Worm (Caenorhabditis elegans) whole organism, L3 larva: ENCODE results near the gene F27B3.6.

Experiments
- ZK546.5 ChIP-seq: sonication (generic microtip); optimal IDR thresholded peaks from 2 replicates; lab custom pipeline; 2017; ENCODE audit warnings: missing biosample characterization, missing genetic modification characterization
- aly-2 ChIP-seq: fragments of 150-350 bp; optimal IDR thresholded peaks from 2 replicates; lab custom pipeline; 2014; ENCODE audit warnings: missing biosample characterization, missing genetic modification characterization
- ama-1 ChIP-seq: fragments of 150-350 bp; optimal IDR thresholded peaks from 2 replicates; lab custom pipeline; 2018
- ceh-16 ChIP-seq: sonication (generic microtip); optimal IDR thresholded peaks from 2 replicates; lab custom pipeline; 2017; ENCODE audit warnings: missing biosample characterization, missing genetic modification characterization
- ceh-28 ChIP-seq: fragments of 150-350 bp; optimal IDR thresholded peaks from 2 replicates; lab custom pipeline; 2014; ENCODE audit warnings: missing biosample characterization, missing genetic modification reagents, missing genetic modification characterization
- ceh-9 ChIP-seq: sonication (generic microtip); optimal IDR thresholded peaks from 2 replicates; lab custom pipeline; 2018; ENCODE audit warnings: missing biosample characterization, missing genetic modification characterization
- daf-12 ChIP-seq: fragments of 150-350 bp; optimal IDR thresholded peaks from 2 replicates; lab custom pipeline; 2014; ENCODE audit warnings: missing biosample characterization, missing genetic modification reagents, missing genetic modification characterization
- egl-27 ChIP-seq: sonication (generic microtip); optimal IDR thresholded peaks from 4 replicates; lab custom pipeline; 2017; ENCODE audit warnings: missing biosample characterization, missing genetic modification reagents, missing genetic modification characterization
- egl-5 ChIP-seq: fragments of 150-350 bp; optimal IDR thresholded peaks from 2 replicates; lab custom pipeline; 2017; ENCODE audit warnings: missing biosample characterization, missing genetic modification reagents, missing genetic modification characterization, inconsistent platforms
- elt-1 ChIP-seq: fragments of 150-350 bp; optimal IDR thresholded peaks from 2 replicates; lab custom pipeline; 2014; ENCODE audit warnings: missing biosample characterization, missing genetic modification characterization
- elt-3 ChIP-seq, 3 experiments: fragments of 150-350 bp in 1 of 3; sonication (generic microtip) in 2 of 3; optimal IDR thresholded peaks; 2 replicates in 2 of 3; 4 replicates in 1 of 3; lab custom pipeline; 2014 to 2017; ENCODE audit warnings: missing biosample characterization in 3 of 3, missing genetic modification characterization in 3 of 3
- eor-1 ChIP-seq, 2 experiments: fragments of 150-350 bp; optimal IDR thresholded peaks; 2 replicates each; lab custom pipeline; 2014 to 2018; ENCODE audit warnings: missing biosample characterization in 2 of 2, missing genetic modification characterization in 2 of 2
- fkh-10 ChIP-seq: sonication (generic microtip); optimal IDR thresholded peaks from 2 replicates; lab custom pipeline; 2017; ENCODE audit warnings: missing biosample characterization, missing genetic modification reagents, missing genetic modification characterization
- fkh-2 ChIP-seq: fragments of 150-350 bp; optimal IDR thresholded peaks from 2 replicates; lab custom pipeline; 2014; ENCODE audit warnings: missing biosample characterization, missing genetic modification reagents, missing genetic modification characterization
- hmg-11 ChIP-seq: sonication (generic microtip); optimal IDR thresholded peaks from 2 replicates; lab custom pipeline; 2016; ENCODE audit warnings: missing genetic modification characterization, missing compliant biosample characterization
- jun-1 ChIP-seq: fragments of 150-350 bp; optimal IDR thresholded peaks from 2 replicates; lab custom pipeline; 2014; ENCODE audit warnings: missing biosample characterization, missing genetic modification reagents, missing genetic modification characterization
- lin-15B ChIP-seq: fragments of 150-350 bp; optimal IDR thresholded peaks from 2 replicates; lab custom pipeline; 2014; ENCODE audit warnings: missing biosample characterization, missing genetic modification characterization
- lin-39 ChIP-seq: fragments of 150-350 bp; optimal IDR thresholded peaks from 2 replicates; lab custom pipeline; 2018; ENCODE audit warnings: missing biosample characterization, missing genetic modification reagents, missing genetic modification characterization
- mdl-1 ChIP-seq: fragments of 150-350 bp; optimal IDR thresholded peaks from 2 replicates; lab custom pipeline; 2014; ENCODE audit warnings: missing biosample characterization, missing genetic modification characterization
- nfya-1 ChIP-seq: sonication (generic microtip); optimal IDR thresholded peaks from 2 replicates; lab custom pipeline; 2017; ENCODE audit warnings: missing genetic modification characterization, mild to moderate bottlenecking, missing compliant biosample characterization, antibody characterized with exemption, moderate library complexity; ENCODE audit not compliant: insufficient read depth
- nhr-12 ChIP-seq: fragments of 150-350 bp; optimal IDR thresholded peaks from 2 replicates; lab custom pipeline; 2014; ENCODE audit warnings: missing biosample characterization, missing genetic modification characterization
- nhr-23 ChIP-seq: fragments of 150-350 bp; optimal IDR thresholded peaks from 2 replicates; lab custom pipeline; 2014; ENCODE audit warnings: missing biosample characterization, missing genetic modification reagents, missing genetic modification characterization
- nhr-237 ChIP-seq: fragments of 150-350 bp; optimal IDR thresholded peaks from 2 replicates; lab custom pipeline; 2014; ENCODE audit warnings: missing biosample characterization, missing genetic modification characterization
- nhr-25 ChIP-seq: sonication (generic microtip); optimal IDR thresholded peaks from 2 replicates; lab custom pipeline; 2017; ENCODE audit warnings: missing biosample characterization, missing genetic modification characterization
- nhr-43 ChIP-seq: sonication (generic microtip); optimal IDR thresholded peaks from 2 replicates; lab custom pipeline; 2016; ENCODE audit warnings: mild to moderate bottlenecking, missing genetic modification characterization, missing compliant biosample characterization; ENCODE audit not compliant: poor library complexity, severe bottlenecking
- nhr-76 ChIP-seq: fragments of 150-350 bp; sonication (generic microtip); optimal IDR thresholded peaks from 5 replicates; lab custom pipeline; 2014; ENCODE audit warnings: missing biosample characterization, missing genetic modification characterization
- pqm-1 ChIP-seq: fragments of 150-350 bp; optimal IDR thresholded peaks from 2 replicates; lab custom pipeline; 2017; ENCODE audit warnings: missing biosample characterization, missing genetic modification characterization, inconsistent platforms
- sea-2 ChIP-seq: fragments of 150-350 bp; sonication (generic microtip); optimal IDR thresholded peaks from 4 replicates; lab custom pipeline; 2014; ENCODE audit warnings: missing biosample characterization, missing genetic modification reagents, missing genetic modification characterization
- skn-1 ChIP-seq: fragments of 150-350 bp; optimal IDR thresholded peaks from 2 replicates; lab custom pipeline; 2014; ENCODE audit warnings: missing biosample characterization, missing genetic modification characterization
- snpc-4 ChIP-seq: fragments of 150-350 bp; optimal IDR thresholded peaks from 2 replicates; lab custom pipeline; 2014; ENCODE audit warnings: missing biosample characterization, missing genetic modification characterization
- tbx-2 ChIP-seq: sonication (generic microtip); optimal IDR thresholded peaks from 2 replicates; lab custom pipeline; 2016; ENCODE audit warnings: mild to moderate bottlenecking, missing genetic modification characterization, missing compliant biosample characterization
- unc-39 ChIP-seq: sonication (generic microtip); optimal IDR thresholded peaks from 4 replicates; lab custom pipeline; 2017; ENCODE audit warnings: missing biosample characterization, missing genetic modification characterization
- zag-1 ChIP-seq: fragments of 150-350 bp; optimal IDR thresholded peaks from 2 replicates; lab custom pipeline; 2014; ENCODE audit warnings: missing biosample characterization, missing genetic modification characterization
- ztf-11 ChIP-seq: fragments of 150-350 bp; optimal IDR thresholded peaks from 2 replicates; lab custom pipeline; 2014; ENCODE audit warnings: missing biosample characterization, missing genetic modification characterization
- ztf-4 ChIP-seq: fragments of 150-350 bp; optimal IDR thresholded peaks from 2 replicates; lab custom pipeline; 2014; ENCODE audit warnings: missing biosample characterization, missing genetic modification characterization

Gene F27B3.6

ce11 chrIII:6601073-6601472 lies 22.7 kb upstream of the F27B3.6 start, which contains the start of gene let-765:
let-765 (minus strand) TSS chrIII:6601173.
- TF ChIP-seq elt-1 (tag; lab: Kevin White, UChicago) (no peak), nhr-25 (peak; percentile 33)
- TF ChIP-seq, all 47 proteins: peak for 1

ce11 chrIII:6594069-6594468 lies 15.7 kb upstream of the F27B3.6 start:
- TF ChIP-seq jun-1 (tag; lab: Kevin White, UChicago) = no peak
- no peak for TF ChIP-seq lin-15B (tag; lab: Kevin White, UChicago)
- TF ChIP-seq nhr-237 = no peak
- TF ChIP-seq nhr-76 (tag; lab: Kevin White, UChicago) = no peak
- no peak for TF ChIP-seq pqm-1 (tag; lab: Kevin White, UChicago)
- no peak for TF ChIP-seq elt-1 (tag; lab: Kevin White, UChicago)
- TF ChIP-seq aly-2 (tag; lab: Kevin White, UChicago) = no peak
- no peak for TF ChIP-seq nhr-23 (tag; lab: Kevin White, UChicago)
- no peak for TF ChIP-seq unc-39 (tag; lab: Kevin White, UChicago)
- TF ChIP-seq ztf-4 = no peak

ce11 chrIII:6592075-6592474 lies 13.7 kb upstream of the F27B3.6 start, which contains the start of gene F20H11.1:
F20H11.1 (minus strand) TSS chrIII:6592175.
- TF ChIP-seq zag-1 (tag; lab: Kevin White, UChicago) = no peak
- no peak for TF ChIP-seq lin-39 (tag; lab: Kevin White, UChicago)

- no peak for TF ChIP-seq skn-1
- no peak for TF ChIP-seq egl-27 (tag; lab: Kevin White, UChicago)
- no peak for TF ChIP-seq elt-3 (tag; optimal IDR thresholded peaks at IDR 0.05; lab: Kevin White, UChicago)
- no peak for TF ChIP-seq egl-5 (tag; lab: Kevin White, UChicago)
- no peak for TF ChIP-seq nhr-43
- TF ChIP-seq tbx-2 = no peak
- no peak for TF ChIP-seq sea-2 (GFP tag; lab: Kevin White, UChicago)
- TF ChIP-seq ceh-28 (tag; lab: Kevin White, UChicago) = no peak
- TF ChIP-seq snpc-4 (tag; lab: Kevin White, UChicago) = no peak
- no peak for TF ChIP-seq ceh-9 (tag; lab: Kevin White, UChicago)
- TF ChIP-seq nhr-12 (tag; lab: Kevin White, UChicago) = no peak
- TF ChIP-seq ceh-16 (tag; lab: Kevin White, UChicago) = no peak
- TF ChIP-seq jun-1 (tag; lab: Kevin White, UChicago) = no peak
- TF ChIP-seq ztf-11 (tag; lab: Kevin White, UChicago) = no peak
- no peak for TF ChIP-seq zag-1 (tag; lab: Kevin White, UChicago)
- TF ChIP-seq daf-12 (tag; lab: Kevin White, UChicago) = no peak
- TF ChIP-seq lin-39 (tag; lab: Kevin White, UChicago) = no peak
- no peak for TF ChIP-seq fkh-10 (GFP tag; lab: Kevin White, UChicago)
- TF ChIP-seq nfya-1 (tag; lab: Kevin White, UChicago) = no peak
Observed at ce11 chrIII:6589499-6589898, 11.1 kb upstream of the F27B3.6 start.

- no peak for TF ChIP-seq zag-1 (tag; lab: Kevin White, UChicago)
- TF ChIP-seq nhr-12 (tag; lab: Kevin White, UChicago) = no peak
- TF ChIP-seq ceh-16 (tag; lab: Kevin White, UChicago) = no peak
- TF ChIP-seq ama-1 (lab: Kevin White, UChicago) = no peak
- no peak for TF ChIP-seq egl-27 (tag; lab: Kevin White, UChicago)
- no peak for TF ChIP-seq snpc-4 (tag; lab: Kevin White, UChicago)
- TF ChIP-seq nhr-237 = no peak
- TF ChIP-seq eor-1 (tag; optimal IDR thresholded peaks at IDR 0.05; lab: Kevin White, UChicago) = no peak
- no peak for TF ChIP-seq ZK546.5 (tag; lab: Kevin White, UChicago)
- TF ChIP-seq nhr-76 (tag; lab: Kevin White, UChicago) = no peak
- TF ChIP-seq unc-39 (tag; lab: Kevin White, UChicago) = no peak
- no peak for TF ChIP-seq mdl-1 (tag; lab: Kevin White, UChicago)
- TF ChIP-seq fkh-2 (tag; lab: Kevin White, UChicago) = no peak
- TF ChIP-seq hmg-11 (tag; lab: Kevin White, UChicago) = no peak
Observed at ce11 chrIII:6587564-6587963, 9.2 kb upstream of the F27B3.6 start, which contains the start of gene ddo-3. ddo-3 (plus strand) TSS chrIII:6587864.
